Worm (Caenorhabditis elegans) whole organism, late embryonic: Measurements from ENCODE around the gene ugt-12.

ENCODE experiments used
- C08G9.2 ChIP-seq: sonication (generic microtip); optimal IDR thresholded peaks from 2 replicates; lab custom pipeline; 2016; ENCODE audit warnings: mild to moderate bottlenecking, missing genetic modification characterization, moderate library complexity, missing compliant biosample characterization
- F13H6.1 ChIP-seq: sonication (generic microtip); optimal IDR thresholded peaks from 2 replicates; lab custom pipeline; 2016; ENCODE audit warnings: missing genetic modification characterization, missing compliant biosample characterization
- T23F11.4 ChIP-seq: fragments of 200-800 bp; sonication (Bioruptor generic); optimal IDR thresholded peaks from 2 replicates; lab custom pipeline; 2018; ENCODE audit warnings: mild to moderate bottlenecking, missing genetic modification characterization, missing compliant biosample characterization
- Y22D7AL.16 ChIP-seq: sonication (generic microtip); optimal IDR thresholded peaks from 2 replicates; lab custom pipeline; 2016; ENCODE audit warnings: missing genetic modification characterization, missing compliant biosample characterization
- ama-1 ChIP-seq: fragments of 150-350 bp; optimal IDR thresholded peaks from 2 replicates; lab custom pipeline; 2014
- ceh-2 ChIP-seq: sonication (generic microtip); optimal IDR thresholded peaks from 2 replicates; lab custom pipeline; 2016; ENCODE audit warnings: missing genotype, missing genetic modification characterization, missing compliant biosample characterization
- ceh-45 ChIP-seq: fragments of 200-800 bp; sonication (Bioruptor generic); IDR thresholded peaks from 2 replicates; pipeline ENCODE4 v1.3.6; 2022; ENCODE audit warnings: missing genetic modification reagents, missing genetic modification characterization, missing compliant biosample characterization
- ceh-6 ChIP-seq: fragments of 200-800 bp; sonication (Bioruptor generic); optimal IDR thresholded peaks from 2 replicates; lab custom pipeline; 2018; ENCODE audit warnings: mild to moderate bottlenecking, missing genetic modification characterization, missing compliant biosample characterization
- ceh-9 ChIP-seq: sonication (generic microtip); optimal IDR thresholded peaks from 2 replicates; lab custom pipeline; 2016; ENCODE audit warnings: mild to moderate bottlenecking, missing genetic modification characterization, inconsistent platforms, missing compliant biosample characterization
- che-1 ChIP-seq: sonication (generic microtip); optimal IDR thresholded peaks from 2 replicates; lab custom pipeline; 2016; ENCODE audit warnings: mild to moderate bottlenecking, missing genetic modification characterization, missing compliant biosample characterization
- dmd-4 ChIP-seq: sonication (generic microtip); optimal IDR thresholded peaks from 2 replicates; lab custom pipeline; 2016; ENCODE audit warnings: borderline replicate concordance, missing genetic modification characterization, missing compliant biosample characterization
- dve-1 ChIP-seq: sonication (generic microtip); optimal IDR thresholded peaks from 2 replicates; lab custom pipeline; 2017; ENCODE audit warnings: antibody characterized with exemption, mild to moderate bottlenecking, missing genetic modification characterization, missing compliant biosample characterization
- elt-2 ChIP-seq: sonication (generic microtip); optimal IDR thresholded peaks from 2 replicates; lab custom pipeline; 2016; ENCODE audit warnings: missing genetic modification reagents, missing genetic modification characterization, missing compliant biosample characterization
- ets-4 ChIP-seq: sonication (generic microtip); optimal IDR thresholded peaks from 2 replicates; lab custom pipeline; 2016; ENCODE audit warnings: missing genetic modification characterization, missing compliant biosample characterization
- eyg-1 ChIP-seq: sonication (generic microtip); optimal IDR thresholded peaks from 2 replicates; lab custom pipeline; 2016; ENCODE audit warnings: missing genotype, missing genetic modification characterization, missing compliant biosample characterization
- fkh-10 ChIP-seq: fragments of 150-350 bp; optimal IDR thresholded peaks from 2 replicates; lab custom pipeline; 2014; ENCODE audit warnings: missing biosample characterization, missing genetic modification reagents, missing genetic modification characterization
- fkh-6 ChIP-seq: sonication (generic microtip); optimal IDR thresholded peaks from 2 replicates; lab custom pipeline; 2016; ENCODE audit warnings: missing genetic modification characterization, missing compliant biosample characterization
- hlh-13 ChIP-seq: fragments of 200-800 bp; sonication (Bioruptor generic); optimal IDR thresholded peaks from 2 replicates; lab custom pipeline; 2018; ENCODE audit warnings: mild to moderate bottlenecking, missing genetic modification characterization, missing compliant biosample characterization
- hlh-30 ChIP-seq: sonication (generic microtip); optimal IDR thresholded peaks from 2 replicates; lab custom pipeline; 2017; ENCODE audit warnings: antibody characterized with exemption, missing genetic modification characterization, missing compliant biosample characterization; ENCODE audit not compliant: insufficient read depth
- npax-4 ChIP-seq: sonication (generic microtip); optimal IDR thresholded peaks from 2 replicates; lab custom pipeline; 2016; ENCODE audit warnings: missing genetic modification characterization, missing compliant biosample characterization
- pag-3 ChIP-seq: sonication (generic microtip); optimal IDR thresholded peaks from 2 replicates; lab custom pipeline; 2016; ENCODE audit warnings: missing compliant biosample characterization, missing genetic modification characterization, borderline replicate concordance
- pat-9 ChIP-seq: fragments of 200-800 bp; sonication (Bioruptor generic); optimal IDR thresholded peaks from 2 replicates; lab custom pipeline; 2018; ENCODE audit warnings: mild to moderate bottlenecking, missing genetic modification characterization, moderate library complexity, missing compliant biosample characterization
- pqm-1 ChIP-seq: sonication (generic microtip); optimal IDR thresholded peaks from 2 replicates; lab custom pipeline; 2016; ENCODE audit warnings: missing genetic modification characterization, missing compliant biosample characterization
- ref-2 ChIP-seq: sonication (generic microtip); optimal IDR thresholded peaks from 2 replicates; lab custom pipeline; 2016; ENCODE audit warnings: missing genetic modification characterization, missing compliant biosample characterization
- sox-2 ChIP-seq: fragments of 200-800 bp; sonication (Bioruptor generic); IDR thresholded peaks from 2 replicates; pipeline ENCODE4 v1.3.6; 2022; ENCODE audit warnings: missing genetic modification reagents, missing genetic modification characterization, missing compliant biosample characterization
- unc-55 ChIP-seq: sonication (generic microtip); optimal IDR thresholded peaks from 2 replicates; lab custom pipeline; 2017; ENCODE audit warnings: missing biosample characterization, missing genetic modification reagents, missing genetic modification characterization

Gene ugt-12

ce11 chrV:4841179-4841578 is 48.2 kb downstream of the ugt-12 start, which contains the start of gene cwp-1:
cwp-1 (minus strand) TSS chrV:4841279.
- TF ChIP-seq ceh-6 (GFP tag; lab: Kevin White, UChicago) (no peak), F13H6.1 (tag; lab: Kevin White, UChicago) (no peak), hlh-13 (GFP tag; lab: Kevin White, UChicago) (no peak), fkh-6 (tag; lab: Kevin White, UChicago) (no peak), unc-55 (no peak), dve-1 (tag; lab: Kevin White, UChicago) (no peak), ref-2 (tag; lab: Kevin White, UChicago) (no peak), npax-4 (tag; lab: Kevin White, UChicago) (no peak), C08G9.2 (tag; lab: Kevin White, UChicago) (no peak), ceh-9 (tag; lab: Kevin White, UChicago) (no peak), pqm-1 (tag; lab: Kevin White, UChicago) (no peak), sox-2 (GFP tag; lab: Robert Waterston, UW) (no peak), fkh-10 (GFP tag; lab: Kevin White, UChicago) (no peak), hlh-30 (tag; lab: Kevin White, UChicago) (no peak), ceh-45 (GFP tag; lab: Robert Waterston, UW) (no peak), dmd-4 (tag; lab: Kevin White, UChicago) (no peak), T23F11.4 (GFP tag; lab: Kevin White, UChicago) (no peak)

- no peak for TF ChIP-seq che-1
- no peak for TF ChIP-seq pat-9
- no peak for TF ChIP-seq ceh-2 (tag; lab: Kevin White, UChicago)
- no peak for TF ChIP-seq elt-2 (tag; lab: Kevin White, UChicago)
- TF ChIP-seq ets-4 (tag; lab: Kevin White, UChicago): no peak
- no peak for TF ChIP-seq T23F11.4 (GFP tag; lab: Kevin White, UChicago)
- TF ChIP-seq pag-3 (tag; lab: Kevin White, UChicago): no peak
- TF ChIP-seq F13H6.1 (tag; lab: Kevin White, UChicago): no peak
- TF ChIP-seq eyg-1 (tag; lab: Kevin White, UChicago): no peak
- no peak for TF ChIP-seq ama-1 (lab: Kevin White, UChicago)
- TF ChIP-seq Y22D7AL.16 (tag; lab: Kevin White, UChicago): no peak
Observed at ce11 chrV:4839913-4840312, 49.5 kb downstream of the ugt-12 start, which contains the start of gene nas-9. nas-9 (minus strand) TSS chrV:4840013.
